Worm (Caenorhabditis elegans) whole organism, young adult: ENCODE measurements around the gene W05B10.6.
A peak's percentile ranks its signal among the peaks of the same experiment; 100 is the strongest.

Experiments used
- B0035.1 ChIP-seq: sonication (generic microtip); optimal IDR thresholded peaks from 2 replicates; lab custom pipeline; 2016; ENCODE audit warnings: missing genetic modification characterization, mild to moderate bottlenecking, missing compliant biosample characterization, missing genotype, missing genetic modification reagents
- B0261.1 ChIP-seq: sonication (generic microtip); optimal IDR thresholded peaks from 2 replicates; lab custom pipeline; 2016; ENCODE audit warnings: mild to moderate bottlenecking, missing genetic modification characterization, moderate library complexity, missing compliant biosample characterization
- B0336.3 ChIP-seq: fragments of 200-800 bp; sonication (Bioruptor generic); IDR thresholded peaks from 2 replicates; pipeline ENCODE4 v1.3.6; 2022; ENCODE audit warnings: missing genetic modification characterization, missing compliant biosample characterization
- F37B4.10 ChIP-seq: fragments of 200-800 bp; sonication (Bioruptor generic); IDR thresholded peaks from 2 replicates; pipeline ENCODE4 v1.3.6; 2022; ENCODE audit warnings: missing genetic modification characterization, missing compliant biosample characterization
- F49E8.2 ChIP-seq: sonication (generic microtip); optimal IDR thresholded peaks from 3 replicates; lab custom pipeline; 2017; ENCODE audit warnings: missing genetic modification characterization, mild to moderate bottlenecking, missing compliant biosample characterization, antibody characterized with exemption, moderate library complexity; ENCODE audit not compliant: insufficient read depth
- F57A8.1 ChIP-seq: fragments of 200-800 bp; sonication (Bioruptor generic); optimal IDR thresholded peaks from 2 replicates; lab custom pipeline; 2018; ENCODE audit warnings: mild to moderate bottlenecking, missing genetic modification characterization, moderate library complexity, missing compliant biosample characterization
- K11D2.4 ChIP-seq: fragments of 200-800 bp; sonication (Bioruptor generic); IDR thresholded peaks from 2 replicates; pipeline ENCODE4 v1.3.6; 2022; ENCODE audit warnings: missing genetic modification reagents, missing genetic modification characterization, missing compliant biosample characterization
- K12H6.12 ChIP-seq: fragments of 200-800 bp; sonication (Bioruptor generic); optimal IDR thresholded peaks from 2 replicates; lab custom pipeline; 2018; ENCODE audit warnings: mild to moderate bottlenecking, missing genetic modification characterization, missing compliant biosample characterization
- T07F8.4 ChIP-seq: sonication (generic microtip); optimal IDR thresholded peaks from 2 replicates; lab custom pipeline; 2016; ENCODE audit warnings: mild to moderate bottlenecking, missing genetic modification characterization, moderate library complexity, missing compliant biosample characterization
- Y95B8A.8 ChIP-seq: fragments of 200-800 bp; sonication (Bioruptor generic); IDR thresholded peaks from 2 replicates; pipeline ENCODE4 v1.3.6; 2022; ENCODE audit warnings: missing genetic modification reagents, missing genetic modification characterization, missing compliant biosample characterization
- akir-1 ChIP-seq: fragments of 200-800 bp; sonication (Bioruptor generic); optimal IDR thresholded peaks from 2 replicates; lab custom pipeline; 2018; ENCODE audit warnings: mild to moderate bottlenecking, missing genetic modification characterization, moderate library complexity, missing compliant biosample characterization
- aptf-2 ChIP-seq: fragments of 200-800 bp; sonication (Bioruptor generic); conservative IDR thresholded peaks from 2 replicates; pipeline ENCODE4 v1.3.6; 2022; ENCODE audit warnings: missing genetic modification reagents, missing genetic modification characterization, missing compliant biosample characterization
- aptf-3 ChIP-seq: fragments of 200-800 bp; sonication (Bioruptor generic); IDR thresholded peaks from 2 replicates; pipeline ENCODE4 v1.3.6; 2022; ENCODE audit warnings: missing genetic modification characterization, missing compliant biosample characterization
- attf-3 ChIP-seq: fragments of 200-800 bp; sonication (Bioruptor generic); conservative IDR thresholded peaks from 2 replicates; pipeline ENCODE4 v1.3.6; 2022; ENCODE audit warnings: missing genetic modification reagents, missing genetic modification characterization, missing compliant biosample characterization
- bed-2 ChIP-seq: fragments of 200-800 bp; sonication (Bioruptor generic); IDR thresholded peaks from 2 replicates; pipeline ENCODE4 v1.3.6; 2022; ENCODE audit warnings: missing genetic modification reagents, missing genetic modification characterization, missing compliant biosample characterization
- ccch-3 ChIP-seq: fragments of 200-800 bp; sonication (Bioruptor generic); optimal IDR thresholded peaks from 2 replicates; lab custom pipeline; 2018; ENCODE audit warnings: mild to moderate bottlenecking, missing genetic modification characterization, missing compliant biosample characterization
- ceh-27 ChIP-seq: fragments of 200-800 bp; sonication (Bioruptor generic); optimal IDR thresholded peaks from 2 replicates; lab custom pipeline; 2018; ENCODE audit warnings: mild to moderate bottlenecking, missing genetic modification characterization, moderate library complexity, missing compliant biosample characterization
- ceh-40 ChIP-seq: fragments of 200-800 bp; sonication (Bioruptor generic); IDR thresholded peaks from 2 replicates; pipeline ENCODE4 v1.3.6; 2022; ENCODE audit warnings: missing genetic modification characterization, missing compliant biosample characterization
- ceh-58 ChIP-seq: fragments of 200-800 bp; sonication (Bioruptor generic); IDR thresholded peaks from 2 replicates; pipeline ENCODE4 v1.3.6; 2022; ENCODE audit warnings: missing genetic modification characterization, missing compliant biosample characterization
- dox-1 ChIP-seq: fragments of 200-800 bp; sonication (Bioruptor generic); IDR thresholded peaks from 2 replicates; pipeline ENCODE4 v1.3.6; 2022; ENCODE audit warnings: missing genetic modification reagents, missing genetic modification characterization, missing compliant biosample characterization
- dpff-1 ChIP-seq: sonication (generic microtip); optimal IDR thresholded peaks from 2 replicates; lab custom pipeline; 2017; ENCODE audit warnings: mild to moderate bottlenecking, missing genetic modification characterization, missing compliant biosample characterization
- efl-1 ChIP-seq: fragments of 150-350 bp; optimal IDR thresholded peaks from 2 replicates; lab custom pipeline; 2014; ENCODE audit warnings: missing biosample characterization, missing genetic modification reagents, missing genetic modification characterization
- hmg-1.2 ChIP-seq: fragments of 200-800 bp; sonication (Bioruptor generic); IDR thresholded peaks from 2 replicates; pipeline ENCODE4 v1.3.6; 2022; ENCODE audit warnings: missing genetic modification reagents, missing genetic modification characterization, missing compliant biosample characterization
- hmg-20 ChIP-seq: fragments of 200-800 bp; sonication (Bioruptor generic); IDR thresholded peaks from 2 replicates; pipeline ENCODE4 v1.3.6; 2022; ENCODE audit warnings: missing genetic modification reagents, missing genetic modification characterization, missing compliant biosample characterization
- let-607 ChIP-seq, 2 experiments: fragments of 200-800 bp in 1 of 2; sonication (Bioruptor generic) in 1 of 2; sonication (generic microtip) in 1 of 2; optimal IDR thresholded peaks; 2 replicates each; lab custom pipeline; 2016 to 2018; ENCODE audit warnings: mild to moderate bottlenecking in 2 of 2, missing compliant biosample characterization in 2 of 2, missing genetic modification characterization in 2 of 2, moderate library complexity in 2 of 2, missing genotype in 1 of 2
- lin-26 ChIP-seq: fragments of 200-800 bp; sonication (Bioruptor generic); IDR thresholded peaks from 2 replicates; pipeline ENCODE4 v1.3.6; 2022; ENCODE audit warnings: missing genetic modification reagents, missing genetic modification characterization, missing compliant biosample characterization
- madf-10 ChIP-seq: sonication (generic microtip); optimal IDR thresholded peaks from 2 replicates; lab custom pipeline; 2016; ENCODE audit warnings: mild to moderate bottlenecking, missing genetic modification characterization, missing compliant biosample characterization
- madf-6 ChIP-seq: fragments of 200-800 bp; sonication (Bioruptor generic); IDR thresholded peaks from 2 replicates; pipeline ENCODE4 v1.3.6; 2022; ENCODE audit warnings: missing genetic modification reagents, missing genetic modification characterization, missing compliant biosample characterization
- mes-4 ChIP-seq: sonication (generic microtip); optimal IDR thresholded peaks from 2 replicates; lab custom pipeline; 2016; ENCODE audit warnings: missing genotype, missing genetic modification characterization, missing compliant biosample characterization
- nhr-120 ChIP-seq: fragments of 200-800 bp; sonication (Bioruptor generic); IDR thresholded peaks from 2 replicates; pipeline ENCODE4 v1.3.6; 2022; ENCODE audit warnings: missing genetic modification characterization, missing compliant biosample characterization
- nhr-27 ChIP-seq: fragments of 200-800 bp; sonication (Bioruptor generic); optimal IDR thresholded peaks from 2 replicates; lab custom pipeline; 2018; ENCODE audit warnings: mild to moderate bottlenecking, missing genetic modification characterization, moderate library complexity, missing compliant biosample characterization
- nhr-80 ChIP-seq: sonication (generic microtip); optimal IDR thresholded peaks from 2 replicates; lab custom pipeline; 2016; ENCODE audit warnings: missing genetic modification characterization, missing compliant biosample characterization
- sdz-38 ChIP-seq: sonication (generic microtip); optimal IDR thresholded peaks from 2 replicates; lab custom pipeline; 2016; ENCODE audit warnings: missing genotype, missing genetic modification characterization, missing compliant biosample characterization
- sea-2 ChIP-seq: fragments of 200-800 bp; sonication (Bioruptor generic); IDR thresholded peaks from 2 replicates; pipeline ENCODE4 v1.3.6; 2022; ENCODE audit warnings: missing genetic modification characterization, missing compliant biosample characterization
- somi-1 ChIP-seq: fragments of 200-800 bp; sonication (Bioruptor generic); optimal IDR thresholded peaks from 2 replicates; lab custom pipeline; 2018; ENCODE audit warnings: mild to moderate bottlenecking, missing genetic modification characterization, missing compliant biosample characterization
- tbp1 ChIP-seq: fragments of 200-800 bp; sonication (Bioruptor generic); optimal IDR thresholded peaks from 2 replicates; lab custom pipeline; 2018; ENCODE audit warnings: mild to moderate bottlenecking, missing genetic modification characterization, missing compliant biosample characterization
- tlf-1 ChIP-seq: fragments of 200-800 bp; sonication (Bioruptor generic); optimal IDR thresholded peaks from 2 replicates; lab custom pipeline; 2018; ENCODE audit warnings: mild to moderate bottlenecking, missing genetic modification characterization, missing compliant biosample characterization
- unc-130 ChIP-seq: sonication (generic microtip); optimal IDR thresholded peaks from 2 replicates; lab custom pipeline; 2016; ENCODE audit warnings: missing genetic modification reagents, missing genetic modification characterization, missing compliant biosample characterization
- unc-62 ChIP-seq: fragments of 150-350 bp; optimal IDR thresholded peaks from 2 replicates; lab custom pipeline; 2014; ENCODE audit warnings: missing biosample characterization, missing genetic modification reagents, missing genetic modification characterization
- ztf-26 ChIP-seq: sonication (generic microtip); optimal IDR thresholded peaks from 2 replicates; lab custom pipeline; 2017; ENCODE audit warnings: missing genetic modification characterization, missing compliant biosample characterization
- ztf-28 ChIP-seq: fragments of 200-800 bp; sonication (Bioruptor generic); IDR thresholded peaks from 2 replicates; pipeline ENCODE4 v1.3.6; 2022; ENCODE audit warnings: missing genetic modification reagents, missing genetic modification characterization, missing compliant biosample characterization
- ztf-6 ChIP-seq: fragments of 200-800 bp; sonication (Bioruptor generic); IDR thresholded peaks from 2 replicates; pipeline ENCODE4 v1.3.6; 2022; ENCODE audit warnings: missing genetic modification reagents, missing genetic modification characterization, missing compliant biosample characterization

W05B10.6 gene

ce11 chrV:12636248-12636647 lies 21.8 kb downstream of the W05B10.6 start:
- no peak for TF ChIP-seq tlf-1 (GFP tag; lab: Kevin White, UChicago)
- TF ChIP-seq nhr-120 (GFP tag; lab: Robert Waterston, UW), result no peak
- no peak for TF ChIP-seq hmg-1.2 (GFP tag; lab: Robert Waterston, UW)
- TF ChIP-seq ceh-40 (GFP tag; lab: Robert Waterston, UW), result no peak
- no peak for TF ChIP-seq ccch-3 (GFP tag; lab: Kevin White, UChicago)
- no peak for TF ChIP-seq ztf-26 (tag; lab: Kevin White, UChicago)
- TF ChIP-seq B0261.1 (tag; lab: Kevin White, UChicago), result no peak
- no peak for TF ChIP-seq K12H6.12 (tag; lab: Kevin White, UChicago)
- no peak for TF ChIP-seq aptf-3
- no peak for TF ChIP-seq lin-26
- no peak for TF ChIP-seq tbp1 (GFP tag; lab: Kevin White, UChicago)
- TF ChIP-seq T07F8.4 (tag; lab: Kevin White, UChicago), result no peak
- TF ChIP-seq sea-2 (GFP tag; lab: Robert Waterston, UW), result no peak
- no peak for TF ChIP-seq let-607 (tag; optimal IDR thresholded peaks at IDR 0.05; lab: Kevin White, UChicago)
- TF ChIP-seq efl-1 (GFP tag; lab: Kevin White, UChicago), result no peak
- TF ChIP-seq bed-2 (GFP tag; lab: Robert Waterston, UW), result no peak
- TF ChIP-seq Y95B8A.8 (GFP tag; lab: Robert Waterston, UW), result no peak
- no peak for TF ChIP-seq ceh-58 (GFP tag; lab: Robert Waterston, UW)
- no peak for TF ChIP-seq ztf-6
- TF ChIP-seq unc-62 (GFP tag; lab: Kevin White, UChicago), result no peak

- TF ChIP-seq B0035.1 (tag; lab: Kevin White, UChicago) (no peak), somi-1 (peak; percentile 17), ztf-28 (no peak), aptf-2 (no peak), nhr-80 (tag; lab: Kevin White, UChicago) (peak; percentile 13), madf-10 (tag; lab: Kevin White, UChicago) (no peak), sdz-38 (tag; lab: Kevin White, UChicago) (no peak), ceh-58 (GFP tag; lab: Robert Waterston, UW) (no peak), mes-4 (tag; lab: Kevin White, UChicago) (no peak)
Observed at ce11 chrV:12635218-12635617, 22.8 kb downstream of the W05B10.6 start.

ce11 chrV:12634746-12635145 lies 23.3 kb downstream of the W05B10.6 start:
- no peak for TF ChIP-seq madf-6

- TF ChIP-seq F37B4.10 (GFP tag; lab: Robert Waterston, UW) (no peak), mes-4 (tag; lab: Kevin White, UChicago) (no peak), F57A8.1 (GFP tag; lab: Kevin White, UChicago) (no peak), hmg-20 (GFP tag; lab: Robert Waterston, UW) (no peak), dox-1 (GFP tag; lab: Robert Waterston, UW) (no peak), akir-1 (GFP tag; lab: Kevin White, UChicago) (no peak), B0336.3 (GFP tag; lab: Robert Waterston, UW) (no peak), F49E8.2 (no peak), ceh-27 (GFP tag; lab: Kevin White, UChicago) (no peak), K11D2.4 (GFP tag; lab: Robert Waterston, UW) (no peak), attf-3 (GFP tag; lab: Robert Waterston, UW) (no peak), nhr-27 (tag; lab: Kevin White, UChicago) (no peak), aptf-3 (no peak), lin-26 (no peak), dpff-1 (tag; lab: Kevin White, UChicago) (no peak), unc-130 (no peak)
Observed at ce11 chrV:12634050-12634449, 24.0 kb downstream of the W05B10.6 start.
